Worm (Caenorhabditis elegans) whole organism, L3 larva: ENCODE data around the gene ska-3.
A peak's percentile ranks its signal among the peaks of the same experiment; 100 is the strongest.

ENCODE experiments used
- elt-1 ChIP-seq: fragments of 150-350 bp; optimal IDR thresholded peaks from 2 replicates; lab custom pipeline; 2014; ENCODE audit warnings: missing biosample characterization, missing genetic modification characterization
- pha-4 ChIP-seq: fragments of 150-350 bp; optimal IDR thresholded peaks from 2 replicates; lab custom pipeline; 2014; ENCODE audit warnings: missing biosample characterization, missing genetic modification reagents, missing genetic modification characterization

DNA sequence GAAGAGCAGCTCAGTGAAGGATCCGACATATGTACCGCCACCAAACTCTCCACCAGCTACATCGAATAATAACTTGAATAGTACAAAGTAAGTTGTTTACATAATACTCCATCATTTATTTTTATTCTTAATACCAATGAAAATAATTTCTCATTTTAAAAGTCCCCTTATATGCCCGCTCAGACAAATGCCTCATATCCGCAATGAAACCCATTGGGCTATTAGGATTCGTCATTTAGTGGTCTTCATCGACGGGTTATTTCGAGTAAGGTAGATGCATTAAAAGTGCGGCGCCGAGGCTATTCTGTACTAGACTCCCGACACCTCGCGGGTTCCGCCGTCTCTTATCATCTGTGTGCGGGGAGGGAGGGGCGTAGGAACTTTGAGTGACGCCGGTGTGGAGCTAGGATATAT lies 25.1 kb downstream of the ska-3 start:
- TF ChIP-seq pha-4 (tag; lab: Kevin White, UChicago), result peak; percentile 25
- no peak for TF ChIP-seq elt-1 (tag; lab: Kevin White, UChicago)
